Worm (Caenorhabditis elegans): ENCODE results near the gene mup-2.

- no peak for TF ChIP-seq nhr-11 (tag; optimal IDR thresholded peaks at IDR 0.05)
- TF ChIP-seq skn-1 (tag; optimal IDR thresholded peaks at IDR 0.05), result no peak
- no peak for TF ChIP-seq snpc-4 (tag; optimal IDR thresholded peaks at IDR 0.05)
- no peak for TF ChIP-seq ceh-82 (tag; optimal IDR thresholded peaks at IDR 0.05)
- no peak for TF ChIP-seq elt-1 (tag; optimal IDR thresholded peaks at IDR 0.05)
- no peak for TF ChIP-seq R02D3.7 (tag; optimal IDR thresholded peaks at IDR 0.05)
- TF ChIP-seq unc-39 (tag; optimal IDR thresholded peaks at IDR 0.05), result no peak
These were observed 1.3 kb downstream of the mup-2 start for ce11 chrX:6408713-6409112.
